Worm (Caenorhabditis elegans): ENCODE results near the gene F47D12.9.

Gene F47D12.9

ce11 chrIII:6300297-6300696, 2.9 kb downstream of the F47D12.9 start:
- TF ChIP-seq tbx-2 (tag; optimal IDR thresholded peaks at IDR 0.05) (no peak), pat-9 (tag; optimal IDR thresholded peaks at IDR 0.05) (no peak), dmd-4 (tag; optimal IDR thresholded peaks at IDR 0.05; ENCODE audit: borderline replicate concordance) (no peak), syd-9 (tag; optimal IDR thresholded peaks at IDR 0.05) (no peak), pha-4 (tag; optimal IDR thresholded peaks at IDR 0.05) (no peak), pha-2 (tag; optimal IDR thresholded peaks at IDR 0.05) (no peak), ceh-2 (tag; optimal IDR thresholded peaks at IDR 0.05) (no peak), hlh-8 (tag; optimal IDR thresholded peaks at IDR 0.05) (no peak), ref-2 (tag; optimal IDR thresholded peaks at IDR 0.05) (no peak), unc-55 (GFP tag; optimal IDR thresholded peaks at IDR 0.05) (no peak)

- TF ChIP-seq che-1 (tag; optimal IDR thresholded peaks at IDR 0.05): no peak
- TF ChIP-seq hlh-30 (tag; optimal IDR thresholded peaks at IDR 0.05; ENCODE audit: insufficient read depth): no peak
- no peak for TF ChIP-seq eyg-1 (tag; optimal IDR thresholded peaks at IDR 0.05)
- TF ChIP-seq ceh-45 (GFP tag; IDR thresholded peaks at IDR 0.05): no peak
- TF ChIP-seq ceh-2 (tag; optimal IDR thresholded peaks at IDR 0.05): no peak
- TF ChIP-seq tbx-7 (tag; optimal IDR thresholded peaks at IDR 0.05): no peak
- no peak for TF ChIP-seq ceh-31 (tag; optimal IDR thresholded peaks at IDR 0.05)
- TF ChIP-seq madf-2 (tag; optimal IDR thresholded peaks at IDR 0.05): no peak
- no peak for TF ChIP-seq lin-11 (tag; optimal IDR thresholded peaks at IDR 0.05)
- TF ChIP-seq K09A11.1 (tag; optimal IDR thresholded peaks at IDR 0.05; ENCODE audit: insufficient read depth): no peak
- TF ChIP-seq nhr-232 (tag; optimal IDR thresholded peaks at IDR 0.05): no peak
- no peak for TF ChIP-seq dmd-4 (tag; optimal IDR thresholded peaks at IDR 0.05; ENCODE audit: borderline replicate concordance)
- TF ChIP-seq fkh-10 (GFP tag; optimal IDR thresholded peaks at IDR 0.05): no peak
- no peak for TF ChIP-seq ceh-19 (GFP tag; optimal IDR thresholded peaks at IDR 0.05)
- no peak for TF ChIP-seq ets-4 (tag; optimal IDR thresholded peaks at IDR 0.05)
- no peak for TF ChIP-seq ceh-48 (tag; optimal IDR thresholded peaks at IDR 0.05)
- TF ChIP-seq ceh-6 (GFP tag; optimal IDR thresholded peaks at IDR 0.05): no peak
- TF ChIP-seq ama-1 (optimal IDR thresholded peaks at IDR 0.05): no peak
- TF ChIP-seq dve-1 (tag; optimal IDR thresholded peaks at IDR 0.05): no peak
These were observed 5.0 kb downstream of the F47D12.9 start, which contains the start of gene F47D12.3 for ce11 chrIII:6298131-6298530. Gene F47D12.3, plus strand, starts transcription at chrIII:6298461.

- TF ChIP-seq unc-55 (GFP tag; optimal IDR thresholded peaks at IDR 0.05) (no peak), C38D4.7 (GFP tag; optimal IDR thresholded peaks at IDR 0.05) (no peak), unc-42 (tag; optimal IDR thresholded peaks at IDR 0.05) (no peak), gmeb-2 (tag; optimal IDR thresholded peaks at IDR 0.05) (no peak), ceh-22 (tag; optimal IDR thresholded peaks at IDR 0.05) (no peak), rnt-1 (tag; optimal IDR thresholded peaks at IDR 0.05) (no peak), hlh-6 (tag; optimal IDR thresholded peaks at IDR 0.05) (no peak), pha-4 (tag; optimal IDR thresholded peaks at IDR 0.05) (no peak)
These were observed 5.6 kb downstream of the F47D12.9 start for ce11 chrIII:6297599-6297998.

- TF ChIP-seq elt-4 (tag; optimal IDR thresholded peaks at IDR 0.05): no peak
- no peak for TF ChIP-seq ceh-18 (tag; optimal IDR thresholded peaks at IDR 0.05)
These were observed 7.0 kb downstream of the F47D12.9 start, which contains the start of gene F47D12.7 for ce11 chrIII:6295972-6296700. Gene F47D12.7, minus strand, starts transcription at chrIII:6296022.

Measured in whole organism, late embryonic.